Worm (Caenorhabditis elegans) whole organism, L2 larva: ENCODE measurements around the gene C02F5.3.
A peak's percentile ranks its signal among the peaks of the same experiment; 100 is the strongest.

ENCODE experiments used
- C34F6.9 ChIP-seq: fragments of 150-350 bp; optimal IDR thresholded peaks from 2 replicates; lab custom pipeline; 2014; ENCODE audit warnings: missing biosample characterization, missing genetic modification characterization
- R02D3.7 ChIP-seq: fragments of 150-350 bp; optimal IDR thresholded peaks from 2 replicates; lab custom pipeline; 2014; ENCODE audit warnings: missing biosample characterization, missing genetic modification characterization
- blmp-1 ChIP-seq: sonication (generic microtip); optimal IDR thresholded peaks from 2 replicates; lab custom pipeline; 2017; ENCODE audit warnings: missing genetic modification characterization, mild to moderate bottlenecking, missing compliant biosample characterization, antibody characterized with exemption, moderate library complexity; ENCODE audit not compliant: insufficient read depth
- ceh-16 ChIP-seq: fragments of 150-350 bp; optimal IDR thresholded peaks from 2 replicates; lab custom pipeline; 2014; ENCODE audit warnings: missing biosample characterization, missing genetic modification characterization
- ceh-82 ChIP-seq: fragments of 150-350 bp; optimal IDR thresholded peaks from 2 replicates; lab custom pipeline; 2014; ENCODE audit warnings: missing biosample characterization, missing genetic modification characterization
- crh-2 ChIP-seq: sonication (generic microtip); optimal IDR thresholded peaks from 2 replicates; lab custom pipeline; 2017; ENCODE audit warnings: missing biosample characterization, missing genetic modification characterization
- egl-27 ChIP-seq: sonication (generic microtip); optimal IDR thresholded peaks from 3 replicates; lab custom pipeline; 2017; ENCODE audit warnings: missing biosample characterization, missing genetic modification reagents, missing genetic modification characterization
- elt-1 ChIP-seq: fragments of 150-350 bp; optimal IDR thresholded peaks from 2 replicates; lab custom pipeline; 2014; ENCODE audit warnings: missing biosample characterization, missing genetic modification characterization
- elt-3 ChIP-seq: sonication (generic microtip); optimal IDR thresholded peaks from 2 replicates; lab custom pipeline; 2017; ENCODE audit warnings: missing biosample characterization, missing genetic modification characterization
- fos-1 ChIP-seq: fragments of 150-350 bp; optimal IDR thresholded peaks from 2 replicates; lab custom pipeline; 2014; ENCODE audit warnings: missing biosample characterization, missing genetic modification characterization
- lsy-2 ChIP-seq, 2 experiments: fragments of 150-350 bp in 1 of 2; sonication (generic microtip) in 1 of 2; optimal IDR thresholded peaks; 2 replicates each; lab custom pipeline; 2014 to 2017; ENCODE audit warnings: missing biosample characterization in 2 of 2, missing genetic modification characterization in 2 of 2
- mab-5 ChIP-seq: fragments of 150-350 bp; optimal IDR thresholded peaks from 2 replicates; lab custom pipeline; 2014; ENCODE audit warnings: missing biosample characterization, missing genetic modification characterization
- mbf-1 ChIP-seq: sonication (generic microtip); optimal IDR thresholded peaks from 2 replicates; lab custom pipeline; 2017; ENCODE audit warnings: missing biosample characterization, missing genetic modification characterization
- nhr-10 ChIP-seq: sonication (generic microtip); optimal IDR thresholded peaks from 2 replicates; lab custom pipeline; 2017; ENCODE audit warnings: missing biosample characterization, missing genetic modification characterization
- nhr-11 ChIP-seq: fragments of 150-350 bp; optimal IDR thresholded peaks from 2 replicates; lab custom pipeline; 2014; ENCODE audit warnings: missing biosample characterization, missing genetic modification characterization
- nhr-129 ChIP-seq: fragments of 150-350 bp; optimal IDR thresholded peaks from 2 replicates; lab custom pipeline; 2014; ENCODE audit warnings: missing biosample characterization, missing genetic modification characterization
- nhr-21 ChIP-seq: fragments of 150-350 bp; optimal IDR thresholded peaks from 2 replicates; lab custom pipeline; 2014; ENCODE audit warnings: missing biosample characterization, missing genetic modification characterization
- nhr-23 ChIP-seq: fragments of 150-350 bp; optimal IDR thresholded peaks from 2 replicates; lab custom pipeline; 2014; ENCODE audit warnings: missing biosample characterization, missing genetic modification reagents, missing genetic modification characterization
- nhr-237 ChIP-seq: fragments of 150-350 bp; optimal IDR thresholded peaks from 2 replicates; lab custom pipeline; 2014; ENCODE audit warnings: missing biosample characterization, missing genetic modification characterization
- nhr-6 ChIP-seq: fragments of 150-350 bp; optimal IDR thresholded peaks from 2 replicates; lab custom pipeline; 2014; ENCODE audit warnings: missing biosample characterization, missing genetic modification characterization
- nhr-77 ChIP-seq: fragments of 150-350 bp; optimal IDR thresholded peaks from 2 replicates; lab custom pipeline; 2014; ENCODE audit warnings: missing biosample characterization, missing genetic modification characterization
- peb-1 ChIP-seq: fragments of 150-350 bp; optimal IDR thresholded peaks from 2 replicates; lab custom pipeline; 2014; ENCODE audit warnings: missing biosample characterization, missing genetic modification characterization
- sem-4 ChIP-seq: fragments of 150-350 bp; optimal IDR thresholded peaks from 2 replicates; lab custom pipeline; 2014; ENCODE audit warnings: missing biosample characterization, missing genetic modification reagents, missing genetic modification characterization
- skn-1 ChIP-seq: sonication (generic microtip); optimal IDR thresholded peaks from 2 replicates; lab custom pipeline; 2017; ENCODE audit warnings: missing biosample characterization, missing genetic modification characterization
- unc-39 ChIP-seq: fragments of 150-350 bp; optimal IDR thresholded peaks from 2 replicates; lab custom pipeline; 2014; ENCODE audit warnings: missing biosample characterization, missing genetic modification characterization
- unc-55 ChIP-seq: fragments of 150-350 bp; sonication (generic microtip); optimal IDR thresholded peaks from 3 replicates; lab custom pipeline; 2014; ENCODE audit warnings: missing biosample characterization, missing genetic modification reagents, missing genetic modification characterization
- unc-62 ChIP-seq: fragments of 150-350 bp; optimal IDR thresholded peaks from 2 replicates; lab custom pipeline; 2014; ENCODE audit warnings: missing biosample characterization, missing genetic modification reagents, missing genetic modification characterization
- ztf-1 ChIP-seq: fragments of 200-800 bp; sonication (Bioruptor generic); conservative IDR thresholded peaks from 2 replicates; pipeline ENCODE4 v1.3.6; 2022; ENCODE audit warnings: missing genetic modification characterization, missing compliant biosample characterization
- ztf-4 ChIP-seq: fragments of 150-350 bp; optimal IDR thresholded peaks from 2 replicates; lab custom pipeline; 2014; ENCODE audit warnings: missing biosample characterization, missing genetic modification characterization

The C02F5.3 gene

DNA sequence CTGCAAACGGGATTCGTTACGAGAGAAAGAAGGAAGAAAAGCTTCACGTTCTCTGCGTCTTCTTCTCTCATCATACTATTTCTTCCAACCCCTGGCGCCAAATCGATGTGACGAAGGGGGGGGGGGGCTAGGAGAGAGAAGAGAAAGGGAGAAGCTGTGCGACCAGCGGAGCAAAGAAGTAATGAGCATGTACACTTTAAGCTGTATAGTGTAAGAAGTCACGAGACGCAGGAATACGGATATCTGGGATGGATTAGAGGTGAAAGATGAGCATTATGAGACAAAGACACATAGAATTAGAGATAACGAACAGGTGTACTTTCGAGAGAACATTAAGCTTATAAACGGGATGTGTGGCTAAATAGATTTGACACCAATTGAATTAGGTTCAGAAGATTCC, 43.9 kb upstream of the C02F5.3 start (continued):
- TF ChIP-seq ztf-1 (no peak), nhr-23 (tag; lab: Kevin White, UChicago) (no peak)

DNA sequence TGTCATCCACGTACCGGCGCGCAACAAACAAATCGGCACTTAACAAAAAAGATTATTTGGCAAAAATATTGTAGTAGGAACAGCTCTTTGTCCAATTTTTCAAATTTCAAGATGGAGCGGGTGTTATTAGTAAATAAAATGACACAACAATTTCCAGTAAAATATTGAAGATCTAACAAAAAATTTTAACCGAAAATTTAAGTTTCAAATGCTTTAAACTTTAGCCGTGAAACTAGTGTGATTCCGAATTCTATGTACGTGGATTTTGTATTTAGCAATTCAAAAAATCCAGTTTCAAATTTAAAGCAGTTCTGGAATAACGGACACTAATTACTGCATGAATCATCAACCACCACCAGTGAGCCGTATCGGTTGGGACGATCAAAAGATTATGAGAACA, 42.9 kb upstream of the C02F5.3 start, which contains the start of gene snb-5:
Gene snb-5 (plus strand): TSS at position 301 of the 400 bp plus-strand sequence.
- TF ChIP-seq sem-4 (no peak), egl-27 (no peak), ceh-16 (tag; lab: Kevin White, UChicago) (no peak), mab-5 (tag; lab: Kevin White, UChicago) (no peak), crh-2 (tag; lab: Kevin White, UChicago) (no peak), nhr-129 (tag; lab: Kevin White, UChicago) (no peak), nhr-10 (tag; lab: Kevin White, UChicago) (no peak), unc-39 (tag; lab: Kevin White, UChicago) (no peak), nhr-237 (no peak), R02D3.7 (tag; lab: Kevin White, UChicago) (no peak), ceh-82 (tag; lab: Kevin White, UChicago) (no peak), mbf-1 (tag; lab: Kevin White, UChicago) (no peak), unc-62 (no peak), ztf-4 (tag; lab: Kevin White, UChicago) (no peak), nhr-11 (no peak), nhr-23 (tag; lab: Kevin White, UChicago) (no peak)

DNA sequence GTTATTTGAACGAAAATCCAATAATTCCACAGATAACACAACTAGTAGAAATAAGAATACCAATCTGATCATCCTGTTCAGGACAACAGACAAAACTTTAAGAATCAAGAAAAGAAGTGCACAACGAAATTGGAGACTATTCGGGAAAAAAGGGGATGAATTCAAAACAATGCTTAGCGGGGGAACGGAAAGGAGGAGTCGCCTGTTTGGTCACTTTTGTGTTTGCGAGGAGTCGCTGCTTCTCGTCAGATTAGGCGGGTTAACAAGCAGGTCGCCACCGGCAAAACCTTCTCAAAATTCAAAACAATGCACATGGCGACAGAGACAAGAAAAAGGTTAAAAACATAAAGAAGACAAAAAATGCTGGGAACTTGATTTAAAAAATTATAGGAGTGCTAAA, 35.9 kb upstream of the C02F5.3 start, which contains the start of gene C30A5.10:
Gene C30A5.10 (minus strand): TSS at position 101 of the 400 bp plus-strand sequence.
- TF ChIP-seq egl-27 (no peak), elt-1 (tag; lab: Kevin White, UChicago) (no peak), nhr-23 (tag; lab: Kevin White, UChicago) (no peak)

DNA sequence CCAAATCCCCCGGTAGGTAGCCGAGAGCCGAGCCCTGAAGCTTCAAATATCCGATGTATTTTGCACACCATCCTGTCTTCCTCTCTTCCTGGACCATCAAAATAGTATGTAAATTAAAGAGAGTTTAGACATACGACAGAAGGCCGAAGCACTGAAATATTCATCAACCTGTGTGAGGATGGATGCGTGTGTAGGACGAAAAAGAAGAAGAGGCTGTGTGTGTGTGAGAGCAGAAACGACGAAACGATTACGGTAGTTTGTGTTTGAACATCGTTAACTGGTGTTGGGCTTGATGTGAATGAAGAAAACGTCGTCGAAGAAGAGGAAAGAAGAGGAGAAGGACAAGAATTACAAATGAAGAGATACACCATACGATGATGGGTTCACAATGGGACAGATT, 34.1 kb upstream of the C02F5.3 start:
- TF ChIP-seq nhr-10 (tag; lab: Kevin White, UChicago) (no peak), fos-1 (tag; lab: Kevin White, UChicago) (no peak), lsy-2 (tag; optimal IDR thresholded peaks at IDR 0.05; lab: Kevin White, UChicago) (peak in 1 of 2 experiments; percentile 54), nhr-21 (tag; lab: Kevin White, UChicago) (no peak), nhr-129 (tag; lab: Kevin White, UChicago) (peak; percentile 14), unc-39 (tag; lab: Kevin White, UChicago) (no peak), skn-1 (tag; lab: Kevin White, UChicago) (no peak), unc-55 (peak; percentile 49), unc-62 (no peak), C34F6.9 (tag; lab: Kevin White, UChicago) (peak; percentile 17)

DNA sequence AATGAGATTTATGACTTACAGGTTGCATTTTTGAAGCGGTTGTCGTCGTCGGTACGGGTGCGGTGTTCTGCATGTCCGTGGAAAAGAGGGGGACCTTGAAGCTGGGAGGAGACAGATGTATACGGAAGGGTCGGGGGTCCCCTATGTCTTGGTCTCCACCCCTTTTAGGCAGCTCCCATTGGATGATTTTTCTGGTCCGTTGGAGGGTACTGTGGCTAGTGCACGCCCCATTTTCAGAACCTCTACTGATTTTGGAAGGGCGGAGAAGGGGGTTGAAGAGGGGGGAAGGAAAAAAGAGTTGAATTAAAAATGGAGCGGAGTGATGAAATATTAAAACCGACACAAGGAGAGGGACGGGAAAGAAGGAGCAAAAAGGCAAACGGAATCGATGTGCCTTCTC, 29.5 kb upstream of the C02F5.3 start, which contains the start of gene unc-86:
Gene unc-86 (minus strand): TSS at position 113 of the 400 bp plus-strand sequence.
- TF ChIP-seq unc-55 = peak; percentile 4
- no peak for TF ChIP-seq nhr-77

DNA sequence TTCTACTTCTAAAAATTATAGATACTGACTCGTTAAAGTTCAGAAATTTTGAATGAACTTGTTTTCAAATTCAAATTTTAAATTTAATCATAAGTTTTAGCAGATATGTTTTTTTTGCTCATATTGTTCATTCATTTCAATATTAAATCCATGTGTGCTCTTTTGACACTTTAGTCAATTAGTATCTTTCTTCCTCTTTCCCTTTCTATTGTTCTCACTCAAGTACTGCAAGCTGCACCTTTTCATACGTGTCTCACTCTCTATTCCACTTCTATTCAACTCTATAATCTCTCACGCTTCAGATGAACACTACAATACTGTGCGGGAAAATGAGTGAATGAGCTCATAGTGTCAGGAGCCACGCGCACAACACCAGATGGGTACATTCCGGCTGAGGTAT, 27.8 kb upstream of the C02F5.3 start, which contains the start of gene C30A5.16:
Gene C30A5.16 (plus strand): TSS at position 301 of the 400 bp plus-strand sequence.
- TF ChIP-seq elt-3 (tag; lab: Kevin White, UChicago) (no peak), peb-1 (tag; lab: Kevin White, UChicago) (no peak), skn-1 (tag; lab: Kevin White, UChicago) (no peak), nhr-6 (tag; lab: Kevin White, UChicago) (no peak), blmp-1 (tag; lab: Kevin White, UChicago) (no peak)

DNA sequence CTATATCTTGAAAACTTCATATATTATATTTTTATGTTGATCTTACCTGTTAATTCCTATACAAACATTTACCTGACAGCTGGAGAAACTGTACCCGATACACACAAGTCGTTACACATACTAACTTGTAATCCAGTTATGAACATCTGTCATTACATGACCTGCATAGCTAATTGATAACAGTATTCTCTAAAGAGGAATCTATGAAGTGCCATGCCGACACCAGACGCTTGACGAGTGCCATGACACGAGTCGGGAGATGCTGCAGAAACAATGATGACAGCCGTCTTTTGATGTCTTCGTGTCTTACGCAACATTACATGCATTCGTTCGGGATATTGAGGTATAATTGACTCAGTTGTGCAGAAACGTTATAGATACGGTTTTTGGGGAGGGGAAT, 25.6 kb upstream of the C02F5.3 start:
- no peak for TF ChIP-seq unc-39 (tag; lab: Kevin White, UChicago)
- TF ChIP-seq ceh-16 (tag; lab: Kevin White, UChicago) = no peak
- no peak for TF ChIP-seq elt-1 (tag; lab: Kevin White, UChicago)
- no peak for TF ChIP-seq nhr-11
- TF ChIP-seq C34F6.9 (tag; lab: Kevin White, UChicago) = no peak
- TF ChIP-seq mbf-1 (tag; lab: Kevin White, UChicago) = no peak
- TF ChIP-seq, all 48 proteins: peak for 0
